Fruit fly (Drosophila melanogaster): ENCODE measurements around the gene CG9689.

Gene CG9689

dm6 chrX:9909384-9909783, 27.6 kb downstream of the CG9689 start (continued):
- TF ChIP-seq pan (optimal IDR thresholded peaks at IDR 0.05) (no peak), pan (GFP tag; optimal IDR thresholded peaks at IDR 0.05 in 1 of 2, IDR thresholded peaks at IDR 0.05 in 1 of 2) (peak in 1 of 2 experiments; percentile 45), insv (GFP tag; optimal IDR thresholded peaks at IDR 0.05) (no peak), HmgZ (tag; optimal IDR thresholded peaks at IDR 0.05) (no peak), CG15601 (tag; optimal IDR thresholded peaks at IDR 0.05) (no peak), Rfx (GFP tag; IDR thresholded peaks at IDR 0.05) (peak; percentile 64), sr (GFP tag; IDR thresholded peaks at IDR 0.05) (peak; percentile 21; the same call in 1 of the 3 replicates), ken (GFP tag; IDR thresholded peaks at IDR 0.05) (peak; percentile 48; the same call in 1 of the 3 replicates), D19B (GFP tag; optimal IDR thresholded peaks at IDR 0.05) (no peak), prd (optimal IDR thresholded peaks at IDR 0.05) (no peak), prd (GFP tag; IDR thresholded peaks at IDR 0.05) (peak; percentile 34; the same call in 1 of the 3 replicates), repo (GFP tag; optimal IDR thresholded peaks at IDR 0.05) (no peak), pho (GFP tag; optimal IDR thresholded peaks at IDR 0.05) (no peak), sisA (GFP tag; IDR thresholded peaks at IDR 0.05) (peak; percentile 44), CG13296 (GFP tag; optimal IDR thresholded peaks at IDR 0.05) (no peak), seq (GFP tag; IDR thresholded peaks at IDR 0.05) (0 out of 2 replicates have a peak, but pooled peaks have one; percentile 18), CG11560 (tag; IDR thresholded peaks at IDR 0.05) (no peak), CG30403 (GFP tag; optimal IDR thresholded peaks at IDR 0.05) (no peak), ci (GFP tag; IDR thresholded peaks at IDR 0.05) (peak; percentile 43; the same call in 1 of the 3 replicates), eyg (GFP tag; optimal IDR thresholded peaks at IDR 0.05) (no peak), Xbp1 (GFP tag; optimal IDR thresholded peaks at IDR 0.05) (no peak), crp (GFP tag; optimal IDR thresholded peaks at IDR 0.05) (peak in 1 of 2 experiments; percentile 13), hkb (optimal IDR thresholded peaks at IDR 0.05) (no peak), hkb (GFP tag; IDR thresholded peaks at IDR 0.05) (peak; percentile 37; the same call in 1 of the 2 replicates), CG2889 (GFP tag; IDR thresholded peaks at IDR 0.05) (0 out of 3 replicates have a peak, but pooled peaks have one; percentile 12), ERR (GFP tag; optimal IDR thresholded peaks at IDR 0.05) (no peak), dysf (GFP tag; IDR thresholded peaks at IDR 0.05) (peak; percentile 36; the same call in 1 of the 3 replicates), slbo (GFP tag; IDR thresholded peaks at IDR 0.05) (peak; percentile 45), dmrt11E (tag; optimal IDR thresholded peaks at IDR 0.05) (no peak), HLH3B (GFP tag; IDR thresholded peaks at IDR 0.05) (no peak), CG7357 (GFP tag; IDR thresholded peaks at IDR 0.05) (0 out of 3 replicates have a peak, but pooled peaks have one; percentile 26), ems (GFP tag; optimal IDR thresholded peaks at IDR 0.05) (no peak), mld (GFP tag; IDR thresholded peaks at IDR 0.05; ENCODE audit: partially characterized antibody) (no peak), lmd (GFP tag; IDR thresholded peaks at IDR 0.05) (peak; percentile 43; the same call in 1 of the 2 replicates), CG32532 (GFP tag; IDR thresholded peaks at IDR 0.05) (peak; percentile 19; the same call in 1 of the 2 replicates), Ada2b (GFP tag; IDR thresholded peaks at IDR 0.05) (peak; percentile 37; the same call in 1 of the 2 replicates), sna (GFP tag; IDR thresholded peaks at IDR 0.05; ENCODE audit: partially characterized antibody) (no peak), corto (GFP tag; optimal IDR thresholded peaks at IDR 0.05) (no peak), stc (GFP tag; IDR thresholded peaks at IDR 0.05) (0 out of 2 replicates have a peak, but pooled peaks have one; percentile 22), pb (GFP tag; optimal IDR thresholded peaks at IDR 0.05) (no peak), CG9727 (GFP tag; optimal IDR thresholded peaks at IDR 0.05) (no peak), Rx (GFP tag; IDR thresholded peaks at IDR 0.05) (0 out of 2 replicates have a peak, but pooled peaks have one; percentile 15), CG10321 (GFP tag; IDR thresholded peaks at IDR 0.05) (no peak), CG15073 (GFP tag; optimal IDR thresholded peaks at IDR 0.05) (no peak), ATbp (GFP tag; optimal IDR thresholded peaks at IDR 0.05) (no peak), row (GFP tag; IDR thresholded peaks at IDR 0.05) (peak; percentile 29; the same call in 1 of the 3 replicates), BtbVII (GFP tag; optimal IDR thresholded peaks at IDR 0.05) (no peak), CG17361 (GFP tag; IDR thresholded peaks at IDR 0.05) (no peak), NC2α (GFP tag; optimal IDR thresholded peaks at IDR 0.05) (no peak), CG18262 (tag; optimal IDR thresholded peaks at IDR 0.05) (no peak), E2f1 (GFP tag; IDR thresholded peaks at IDR 0.05) (peak; percentile 9; the same call in 1 of the 2 replicates), CG8290 (GFP tag; optimal IDR thresholded peaks at IDR 0.05) (no peak), CG8290 (tag; optimal IDR thresholded peaks at IDR 0.05) (peak in 1 of 2 experiments; percentile 41)
